Fruit fly (Drosophila melanogaster): ENCODE data around the gene CG46306.

CG46306 gene

DNA sequence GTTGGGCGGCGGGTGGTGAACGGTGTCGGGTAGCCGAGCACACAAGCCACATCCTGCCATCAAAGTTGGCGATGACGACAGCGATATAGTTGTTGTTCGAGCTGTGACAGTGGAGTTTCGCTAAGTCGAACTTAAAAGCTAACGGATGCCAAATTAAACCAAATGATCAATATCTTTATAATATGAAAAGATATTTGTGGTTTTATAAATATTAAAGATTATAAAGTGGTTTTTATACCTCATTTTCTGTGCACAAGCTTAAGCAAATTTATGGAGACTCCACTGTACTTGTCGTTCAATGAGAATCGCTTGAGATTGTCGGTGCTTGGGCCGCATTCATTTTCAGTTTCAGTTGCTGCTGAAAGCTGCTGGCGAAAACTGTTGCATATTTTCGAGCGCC lies 13.2 kb downstream of the CG46306 start (continued):
- no peak for TF ChIP-seq CG14860 (GFP tag; IDR thresholded peaks at IDR 0.05; ENCODE audit: partially characterized antibody)
- no peak for TF ChIP-seq CG7987 (GFP tag; optimal IDR thresholded peaks at IDR 0.05)
- no peak for TF ChIP-seq NK7.1 (GFP tag; optimal IDR thresholded peaks at IDR 0.05)
- 0 out of 2 replicates have a peak, but pooled peaks have one; percentile 1 for TF ChIP-seq CkIIα-i1 (GFP tag; IDR thresholded peaks at IDR 0.05)
- no peak for TF ChIP-seq CG42726 (GFP tag; IDR thresholded peaks at IDR 0.05; ENCODE audit: partially characterized antibody)
- no peak for TF ChIP-seq prd (optimal IDR thresholded peaks at IDR 0.05)
- TF ChIP-seq prd (GFP tag; IDR thresholded peaks at IDR 0.05) = peak; percentile 65
- 0 out of 3 replicates have a peak, but pooled peaks have one; percentile 46 for TF ChIP-seq CG2889 (GFP tag; IDR thresholded peaks at IDR 0.05)
- no peak for TF ChIP-seq CG31365 (tag; optimal IDR thresholded peaks at IDR 0.05)
- TF ChIP-seq tap (tag; optimal IDR thresholded peaks at IDR 0.05) = peak; percentile 50
- TF ChIP-seq gcm (GFP tag; optimal IDR thresholded peaks at IDR 0.05) = peak; percentile 17
- peak in 1 of 2 experiments; percentile 8 for TF ChIP-seq Pdp1 (GFP tag; optimal IDR thresholded peaks at IDR 0.05)
- TF ChIP-seq CHES-1-like (GFP tag; optimal IDR thresholded peaks at IDR 0.05) = no peak
- peak; percentile 15 for TF ChIP-seq Hsf (GFP tag; optimal IDR thresholded peaks at IDR 0.05)
- peak; percentile 21; the same call in 1 of the 3 replicates for TF ChIP-seq B-H1 (GFP tag; IDR thresholded peaks at IDR 0.05)
- TF ChIP-seq crc (GFP tag; optimal IDR thresholded peaks at IDR 0.05) = no peak
- TF ChIP-seq Gug (GFP tag; IDR thresholded peaks at IDR 0.05) = peak; percentile 16; the same call in 1 of the 4 replicates
- TF ChIP-seq CG8290 (GFP tag; optimal IDR thresholded peaks at IDR 0.05) = no peak
- peak in 1 of 2 experiments; percentile 19 for TF ChIP-seq CG8290 (tag; optimal IDR thresholded peaks at IDR 0.05)
- TF ChIP-seq CG8924 (tag; optimal IDR thresholded peaks at IDR 0.05) = peak; percentile 37
- peak; percentile 19 for TF ChIP-seq CG12769 (tag; optimal IDR thresholded peaks at IDR 0.05)
- no peak for TF ChIP-seq CG8944 (GFP tag; optimal IDR thresholded peaks at IDR 0.05)
- TF ChIP-seq inv (GFP tag; IDR thresholded peaks at IDR 0.05; ENCODE audit: partially characterized antibody) = no peak
- TF ChIP-seq trh (GFP tag; optimal IDR thresholded peaks at IDR 0.05) = no peak
- TF ChIP-seq toy (GFP tag; IDR thresholded peaks at IDR 0.05) = no peak
- peak; percentile 45 for TF ChIP-seq CG7556 (GFP tag; optimal IDR thresholded peaks at IDR 0.05)
- peak; percentile 52 for TF ChIP-seq Oli (tag; optimal IDR thresholded peaks at IDR 0.05)
- no peak for TF ChIP-seq Dfd (GFP tag; optimal IDR thresholded peaks at IDR 0.05)
- TF ChIP-seq Bdp1 (GFP tag; optimal IDR thresholded peaks at IDR 0.05) = no peak
- peak; percentile 58 for TF ChIP-seq lmd (GFP tag; IDR thresholded peaks at IDR 0.05)
- TF ChIP-seq lola (GFP tag; optimal IDR thresholded peaks at IDR 0.05) = peak in 1 of 3 experiments; percentile 4
- no peak for TF ChIP-seq ro (GFP tag; IDR thresholded peaks at IDR 0.05)
- TF ChIP-seq Xbp1 (GFP tag; optimal IDR thresholded peaks at IDR 0.05) = peak; percentile 46
- TF ChIP-seq zfh1 (GFP tag; IDR thresholded peaks at IDR 0.05) = peak; percentile 45; the same call in 1 of the 3 replicates
- TF ChIP-seq CG14667 (GFP tag; IDR thresholded peaks at IDR 0.05) = peak; percentile 37; the same call in 1 of the 2 replicates
- TF ChIP-seq Blimp-1 (GFP tag; optimal IDR thresholded peaks at IDR 0.05) = peak; percentile 63
- TF ChIP-seq CG5953 (GFP tag; IDR thresholded peaks at IDR 0.05) = peak; percentile 41; the same call in 1 of the 2 replicates
- TF ChIP-seq NFAT (GFP tag; IDR thresholded peaks at IDR 0.05) = no peak
- TF ChIP-seq Hr51 (GFP tag; optimal IDR thresholded peaks at IDR 0.05) = peak in 1 of 2 experiments; percentile 70
- peak; percentile 58 for TF ChIP-seq CG18599 (GFP tag; optimal IDR thresholded peaks at IDR 0.05)
- TF ChIP-seq sc (optimal IDR thresholded peaks at IDR 0.05) = no peak
- no peak for TF ChIP-seq sc (GFP tag; optimal IDR thresholded peaks at IDR 0.05)
- 0 out of 2 replicates have a peak, but pooled peaks have one; percentile 12 for TF ChIP-seq GATAe (GFP tag; conservative IDR thresholded peaks at IDR 0.05)
- no peak for TF ChIP-seq salm (tag; optimal IDR thresholded peaks at IDR 0.05)
- TF ChIP-seq CG18262 (tag; optimal IDR thresholded peaks at IDR 0.05) = peak; percentile 49
- no peak for TF ChIP-seq psq (GFP tag; optimal IDR thresholded peaks at IDR 0.05)
- peak in 1 of 2 experiments; percentile 71 for TF ChIP-seq bsh (GFP tag; optimal IDR thresholded peaks at IDR 0.05)
- TF ChIP-seq Adf1 (GFP tag; IDR thresholded peaks at IDR 0.05) = no peak
- TF ChIP-seq dysf (GFP tag; IDR thresholded peaks at IDR 0.05) = peak; percentile 70
- no peak for TF ChIP-seq ssp (GFP tag; IDR thresholded peaks at IDR 0.05)
- TF ChIP-seq CG4820 (GFP tag; optimal IDR thresholded peaks at IDR 0.05) = peak; percentile 13

Data from whole organism, embryonic.